Fruit fly (Drosophila melanogaster) whole organism, wandering third instar larva: ENCODE results near the gene Enoph.

Experiments
- Abd-B ChIP-seq: fragments of >200 bp; optimal IDR thresholded peaks from 2 replicates; lab custom pipeline; 2017; ENCODE audit warnings: missing biosample characterization, missing genetic modification characterization
- CG32264 ChIP-seq: fragments of 200-800 bp; sonication (Bioruptor generic); optimal IDR thresholded peaks from 2 replicates; lab custom pipeline; 2016; ENCODE audit warnings: missing biosample characterization, missing genetic modification characterization
- CG9705 ChIP-seq: fragments of 200-800 bp; sonication (Bioruptor generic); optimal IDR thresholded peaks from 2 replicates; lab custom pipeline; 2018; ENCODE audit warnings: missing biosample characterization, mild to moderate bottlenecking, missing genetic modification characterization
- CrebA ChIP-seq: fragments of 200-800 bp; sonication (Bioruptor generic); optimal IDR thresholded peaks from 2 replicates; lab custom pipeline; 2016; ENCODE audit warnings: missing biosample characterization, mild to moderate bottlenecking, missing genetic modification characterization, borderline replicate concordance
- Dfd ChIP-seq: fragments of >200 bp; optimal IDR thresholded peaks from 2 replicates; lab custom pipeline; 2017; ENCODE audit warnings: missing biosample characterization, missing genetic modification characterization
- Dif ChIP-seq: fragments of 200-275, 200-300 bp; sonication (Bioruptor generic); optimal IDR thresholded peaks from 2 replicates; lab custom pipeline; 2018; ENCODE audit warnings: missing biosample characterization, missing genetic modification characterization; ENCODE audit not compliant: partially characterized antibody
- GATAd ChIP-seq: sonication (Bioruptor generic); optimal IDR thresholded peaks from 2 replicates; lab custom pipeline; 2016; ENCODE audit warnings: missing biosample characterization, missing genetic modification characterization
- HLH106 ChIP-seq: fragments of 200-800 bp; optimal IDR thresholded peaks from 3 replicates; lab custom pipeline; 2019; ENCODE audit warnings: missing biosample characterization, mild to moderate bottlenecking, missing genetic modification characterization, moderate library complexity
- Hnf4 ChIP-seq: fragments of 200-800 bp; sonication (Bioruptor generic); optimal IDR thresholded peaks from 2 replicates; lab custom pipeline; 2016; ENCODE audit warnings: missing biosample characterization, mild to moderate bottlenecking, missing genetic modification characterization
- Hr78 ChIP-seq: fragments of >200 bp; optimal IDR thresholded peaks from 2 replicates; lab custom pipeline; 2017; ENCODE audit warnings: missing biosample characterization, missing genetic modification characterization
- Hr83 ChIP-seq: fragments of 200-300 bp; sonication (Bioruptor generic); optimal IDR thresholded peaks from 2 replicates; lab custom pipeline; 2016; ENCODE audit warnings: missing biosample characterization, mild to moderate bottlenecking, missing genetic modification characterization, moderate library complexity; ENCODE audit not compliant: poor library complexity, severe bottlenecking
- Jra ChIP-seq: sonication (Bioruptor generic); optimal IDR thresholded peaks from 2 replicates; lab custom pipeline; 2016; ENCODE audit warnings: missing biosample characterization, missing genetic modification characterization
- Mio ChIP-seq: sonication (Bioruptor generic); optimal IDR thresholded peaks from 2 replicates; lab custom pipeline; 2016; ENCODE audit warnings: missing biosample characterization, missing genetic modification characterization
- Myc ChIP-seq: fragments of >200 bp; optimal IDR thresholded peaks from 2 replicates; lab custom pipeline; 2017
- N ChIP-seq: fragments of >200 bp; optimal IDR thresholded peaks from 2 replicates; lab custom pipeline; 2018; ENCODE audit warnings: missing biosample characterization, missing external identifiers, missing genetic modification characterization
- OdsH ChIP-seq: fragments of 200-800 bp; sonication (Bioruptor generic); optimal IDR thresholded peaks from 2 replicates; lab custom pipeline; 2016; ENCODE audit warnings: missing biosample characterization, mild to moderate bottlenecking, missing genetic modification characterization
- Rel ChIP-seq, 2 experiments: fragments of 200-800 bp; sonication (Bioruptor generic) in 1 of 2; optimal IDR thresholded peaks; 2 replicates in 1 of 2; 3 replicates in 1 of 2; lab custom pipeline; 2016 to 2019; ENCODE audit warnings: mild to moderate bottlenecking in 2 of 2, missing biosample characterization in 2 of 2, missing genetic modification characterization in 2 of 2, moderate library complexity in 1 of 2
- Sp1 ChIP-seq: fragments of 200-800 bp; sonication (Bioruptor generic); optimal IDR thresholded peaks from 3 replicates; lab custom pipeline; 2019; ENCODE audit warnings: missing biosample characterization, mild to moderate bottlenecking, missing genetic modification characterization, moderate library complexity
- Vsx2 ChIP-seq: fragments of 200-300, 225-300 bp; sonication (Bioruptor generic); optimal IDR thresholded peaks from 2 replicates; lab custom pipeline; 2018; ENCODE audit warnings: missing biosample characterization, missing genetic modification characterization; ENCODE audit not compliant: partially characterized antibody
- br ChIP-seq: fragments of 200-800 bp; sonication (Bioruptor generic); optimal IDR thresholded peaks from 2 replicates; lab custom pipeline; 2016; ENCODE audit warnings: missing biosample characterization, missing genetic modification characterization
- brk ChIP-seq: fragments of 200-800 bp; sonication (Bioruptor generic); optimal IDR thresholded peaks from 2 replicates; lab custom pipeline; 2016; ENCODE audit warnings: missing biosample characterization, mild to moderate bottlenecking, missing genetic modification characterization
- dl ChIP-seq, 2 experiments: fragments of 175-275, 200-275 bp in 1 of 2; fragments of 200-275 bp in 1 of 2; sonication (Bioruptor generic); optimal IDR thresholded peaks; lab custom pipeline; 2018; ENCODE audit warnings: mild to moderate bottlenecking in 2 of 2, missing biosample characterization in 2 of 2, missing genetic modification characterization in 2 of 2, moderate library complexity in 2 of 2; ENCODE audit not compliant: partially characterized antibody in 2 of 2, insufficient read depth in 1 of 2
- dmrt93B ChIP-seq: fragments of 200-800 bp; sonication (Bioruptor generic); optimal IDR thresholded peaks from 2 replicates; lab custom pipeline; 2018; ENCODE audit warnings: missing biosample characterization, mild to moderate bottlenecking, missing genetic modification characterization
- dsf ChIP-seq: sonication (Bioruptor generic); optimal IDR thresholded peaks from 2 replicates; lab custom pipeline; 2016; ENCODE audit warnings: missing biosample characterization, missing genetic modification characterization, borderline replicate concordance
- ey ChIP-seq: fragments of 200-800 bp; sonication (Bioruptor generic); optimal IDR thresholded peaks from 2 replicates; lab custom pipeline; 2016; ENCODE audit warnings: missing biosample characterization, missing genetic modification characterization
- foxo ChIP-seq, 2 experiments: fragments of 200-800 bp; sonication (Bioruptor generic); optimal IDR thresholded peaks; 2 replicates in 1 of 2; 3 replicates in 1 of 2; lab custom pipeline; 2016 to 2017; ENCODE audit warnings: missing biosample characterization in 2 of 2, missing genetic modification characterization in 2 of 2
- fru ChIP-seq: fragments of 200-800 bp; sonication (Bioruptor generic); optimal IDR thresholded peaks from 3 replicates; lab custom pipeline; 2016; ENCODE audit warnings: missing biosample characterization, mild to moderate bottlenecking, missing genetic modification characterization
- h ChIP-seq: fragments of 200-800 bp; sonication (Bioruptor generic); optimal IDR thresholded peaks from 3 replicates; lab custom pipeline; 2016; ENCODE audit warnings: missing biosample characterization, mild to moderate bottlenecking, missing genetic modification characterization
- jim ChIP-seq: fragments of 175-275, 200-325 bp; sonication (Bioruptor generic); optimal IDR thresholded peaks from 2 replicates; lab custom pipeline; 2016; ENCODE audit warnings: missing biosample characterization, mild to moderate bottlenecking, missing genetic modification characterization
- lola ChIP-seq: fragments of >200 bp; optimal IDR thresholded peaks from 2 replicates; lab custom pipeline; 2017; ENCODE audit warnings: missing biosample characterization, missing genetic modification characterization
- pan ChIP-seq: fragments of >200 bp; optimal IDR thresholded peaks from 2 replicates; lab custom pipeline; 2017
- psq ChIP-seq: fragments of 200-800 bp; sonication (Bioruptor generic); optimal IDR thresholded peaks from 3 replicates; lab custom pipeline; 2017; ENCODE audit warnings: missing biosample characterization, mild to moderate bottlenecking, missing genetic modification characterization, moderate library complexity
- rgr ChIP-seq: fragments of 200-800 bp; sonication (Bioruptor generic); optimal IDR thresholded peaks from 3 replicates; lab custom pipeline; 2016; ENCODE audit warnings: missing biosample characterization, mild to moderate bottlenecking, missing genetic modification characterization
- sage ChIP-seq: fragments of 200-800 bp; sonication (Bioruptor generic); optimal IDR thresholded peaks from 2 replicates; lab custom pipeline; 2016; ENCODE audit warnings: missing biosample characterization, mild to moderate bottlenecking, missing genetic modification characterization
- sv ChIP-seq: fragments of 200-800 bp; sonication (Bioruptor generic); optimal IDR thresholded peaks from 3 replicates; lab custom pipeline; 2016; ENCODE audit warnings: missing biosample characterization, missing genetic modification characterization
- tai ChIP-seq: sonication (Bioruptor generic); optimal IDR thresholded peaks from 2 replicates; lab custom pipeline; 2016; ENCODE audit warnings: missing biosample characterization, missing genetic modification characterization
- usp ChIP-seq: fragments of >200 bp; optimal IDR thresholded peaks from 2 replicates; lab custom pipeline; 2017; ENCODE audit warnings: missing biosample characterization, missing genetic modification characterization
- woc ChIP-seq: sonication (Bioruptor generic); optimal IDR thresholded peaks from 2 replicates; lab custom pipeline; 2016; ENCODE audit warnings: missing biosample characterization, mild to moderate bottlenecking, missing genetic modification characterization

The Enoph gene

dm6 chr3R:5283360-5283963, 27.0 kb upstream of the Enoph start (continued):
- no peak for TF ChIP-seq dsf
- TF ChIP-seq sv (GFP tag; lab: Kevin White, UChicago), result peak; percentile 88
- peak; percentile 87 for TF ChIP-seq HLH106 (tag; lab: Kevin White, UChicago)
- TF ChIP-seq Jra (GFP tag; lab: Kevin White, UChicago), result peak; percentile 69
- peak; percentile 74 for TF ChIP-seq Hnf4 (GFP tag; lab: Kevin White, UChicago)
- TF ChIP-seq Myc (lab: Kevin White, UChicago), result no peak
- no peak for TF ChIP-seq dl (GFP tag; optimal IDR thresholded peaks at IDR 0.05; lab: Kevin White, UChicago; ENCODE audit: insufficient read depth in 1 of 2, partially characterized antibody in 2 of 2)
- TF ChIP-seq ey (GFP tag; lab: Kevin White, UChicago), result peak; percentile 91
- peak; percentile 83 for TF ChIP-seq Sp1 (GFP tag; lab: Kevin White, UChicago)

dm6 chr3R:5282755-5283359, 26.4 kb upstream of the Enoph start:
- TF ChIP-seq N (GFP tag; lab: Kevin White, UChicago) (no peak), dsf (no peak), Jra (GFP tag; lab: Kevin White, UChicago) (no peak), CrebA (GFP tag; lab: Kevin White, UChicago) (peak; percentile 40), foxo (GFP tag; optimal IDR thresholded peaks at IDR 0.05; lab: Kevin White, UChicago) (peak in 1 of 2 experiments; percentile 20), rgr (GFP tag; lab: Kevin White, UChicago) (peak; percentile 59), Dif (peak; percentile 96), OdsH (GFP tag; lab: Kevin White, UChicago) (peak; percentile 27), Mio (no peak), jim (GFP tag; lab: Kevin White, UChicago) (peak; percentile 21), pan (lab: Kevin White, UChicago) (no peak), dl (GFP tag; optimal IDR thresholded peaks at IDR 0.05; lab: Kevin White, UChicago; ENCODE audit: insufficient read depth in 1 of 2, partially characterized antibody in 2 of 2) (peak; percentile 90 to 94), CG9705 (GFP tag; lab: Kevin White, UChicago) (no peak), Myc (lab: Kevin White, UChicago) (peak; percentile 8), Hr83 (GFP tag; lab: Kevin White, UChicago) (peak; percentile 89), psq (GFP tag; lab: Kevin White, UChicago) (peak; percentile 89), usp (GFP tag; lab: Kevin White, UChicago) (no peak), tai (no peak), CG32264 (GFP tag; lab: Kevin White, UChicago) (no peak), Rel (GFP tag; optimal IDR thresholded peaks at IDR 0.05; lab: Kevin White, UChicago) (peak; percentile 19), Rel (tag; optimal IDR thresholded peaks at IDR 0.05; lab: Kevin White, UChicago) (peak; percentile 54), Hr78 (GFP tag; lab: Kevin White, UChicago) (no peak), lola (GFP tag; lab: Kevin White, UChicago) (no peak), sage (GFP tag; lab: Kevin White, UChicago) (no peak), h (GFP tag; lab: Kevin White, UChicago) (peak; percentile 48), HLH106 (tag; lab: Kevin White, UChicago) (no peak), woc (no peak), Abd-B (GFP tag; lab: Kevin White, UChicago) (no peak), br (GFP tag; lab: Kevin White, UChicago) (peak; percentile 20), Hnf4 (GFP tag; lab: Kevin White, UChicago) (no peak), dmrt93B (GFP tag; lab: Kevin White, UChicago) (no peak), GATAd (GFP tag; lab: Kevin White, UChicago) (no peak), Dfd (GFP tag; lab: Kevin White, UChicago) (no peak), sv (GFP tag; lab: Kevin White, UChicago) (no peak), Sp1 (GFP tag; lab: Kevin White, UChicago) (no peak), Vsx2 (GFP tag; lab: Kevin White, UChicago) (peak; percentile 66), brk (GFP tag; lab: Kevin White, UChicago) (no peak), fru (GFP tag; lab: Kevin White, UChicago) (peak; percentile 27), ey (GFP tag; lab: Kevin White, UChicago) (no peak)
